Worm (Caenorhabditis elegans) whole organism, mixed stage, embryonic: ENCODE measurements around the gene oac-29.
A peak's percentile ranks its signal among the peaks of the same experiment; 100 is the strongest.

Experiments used
- bed-3 ChIP-seq: fragments of 200-800 bp; sonication (Bioruptor generic); optimal IDR thresholded peaks from 3 replicates; lab custom pipeline; 2018; ENCODE audit warnings: mild to moderate bottlenecking, missing genetic modification characterization, moderate library complexity, missing compliant biosample characterization
- blmp-1 ChIP-seq: fragments of 150-350 bp; optimal IDR thresholded peaks from 2 replicates; lab custom pipeline; 2014; ENCODE audit warnings: missing biosample characterization, missing genetic modification characterization
- ceh-83 ChIP-seq: fragments of 200-800 bp; sonication (Bioruptor generic); optimal IDR thresholded peaks from 2 replicates; lab custom pipeline; 2018; ENCODE audit warnings: mild to moderate bottlenecking, missing genetic modification characterization, missing compliant biosample characterization
- ces-1 ChIP-seq: fragments of 150-350 bp; optimal IDR thresholded peaks from 2 replicates; lab custom pipeline; 2014; ENCODE audit warnings: missing biosample characterization, missing genetic modification reagents, missing genetic modification characterization
- cnd-1 ChIP-seq: fragments of 200-800 bp; sonication (Bioruptor generic); optimal IDR thresholded peaks from 2 replicates; lab custom pipeline; 2018; ENCODE audit warnings: mild to moderate bottlenecking, missing genetic modification characterization, missing compliant biosample characterization
- drap-1 ChIP-seq: fragments of 200-800 bp; sonication (Bioruptor generic); optimal IDR thresholded peaks from 3 replicates; lab custom pipeline; 2018; ENCODE audit warnings: mild to moderate bottlenecking, missing genetic modification characterization, missing compliant biosample characterization
- elt-1 ChIP-seq: sonication (generic microtip); optimal IDR thresholded peaks from 2 replicates; lab custom pipeline; 2017; ENCODE audit warnings: missing genetic modification characterization, mild to moderate bottlenecking, missing compliant biosample characterization, antibody characterized with exemption, moderate library complexity, borderline replicate concordance; ENCODE audit not compliant: insufficient read depth
- elt-3 ChIP-seq: fragments of 150-350 bp; optimal IDR thresholded peaks from 2 replicates; lab custom pipeline; 2014; ENCODE audit warnings: missing biosample characterization, missing genetic modification characterization
- flh-1 ChIP-seq: fragments of 200-800 bp; sonication (Bioruptor generic); optimal IDR thresholded peaks from 2 replicates; lab custom pipeline; 2018; ENCODE audit warnings: mild to moderate bottlenecking, missing genetic modification characterization, moderate library complexity, missing compliant biosample characterization
- ham-2 ChIP-seq: fragments of 200-800 bp; sonication (Bioruptor generic); optimal IDR thresholded peaks from 2 replicates; lab custom pipeline; 2018; ENCODE audit warnings: mild to moderate bottlenecking, missing genetic modification characterization, missing compliant biosample characterization
- lin-13 ChIP-seq: fragments of 150-350 bp; optimal IDR thresholded peaks from 2 replicates; lab custom pipeline; 2014; ENCODE audit warnings: missing biosample characterization, missing genetic modification characterization
- lin-32 ChIP-seq: fragments of 200-800 bp; sonication (Bioruptor generic); optimal IDR thresholded peaks from 2 replicates; lab custom pipeline; 2018; ENCODE audit warnings: mild to moderate bottlenecking, missing genetic modification characterization, missing compliant biosample characterization
- lsy-2 ChIP-seq: fragments of 150-350 bp; optimal IDR thresholded peaks from 2 replicates; lab custom pipeline; 2014; ENCODE audit warnings: missing biosample characterization, missing genetic modification characterization
- mab-5 ChIP-seq: fragments of 150-350 bp; optimal IDR thresholded peaks from 2 replicates; lab custom pipeline; 2014; ENCODE audit warnings: missing biosample characterization, missing genetic modification characterization
- mls-2 ChIP-seq: sonication (generic microtip); optimal IDR thresholded peaks from 2 replicates; lab custom pipeline; 2016; ENCODE audit warnings: mild to moderate bottlenecking, missing genetic modification characterization, moderate library complexity, missing compliant biosample characterization
- nhr-12 ChIP-seq: fragments of 150-350 bp; optimal IDR thresholded peaks from 2 replicates; lab custom pipeline; 2014; ENCODE audit warnings: missing biosample characterization, missing genetic modification characterization
- nhr-2 ChIP-seq: fragments of 150-350 bp; optimal IDR thresholded peaks from 2 replicates; lab custom pipeline; 2014; ENCODE audit warnings: missing biosample characterization, missing genetic modification characterization
- nhr-237 ChIP-seq: fragments of 150-350 bp; optimal IDR thresholded peaks from 2 replicates; lab custom pipeline; 2014; ENCODE audit warnings: missing biosample characterization, missing genetic modification characterization
- nhr-28 ChIP-seq: fragments of 150-350 bp; optimal IDR thresholded peaks from 2 replicates; lab custom pipeline; 2014; ENCODE audit warnings: missing biosample characterization, missing genetic modification characterization
- nhr-76 ChIP-seq: sonication (generic microtip); optimal IDR thresholded peaks from 2 replicates; lab custom pipeline; 2017; ENCODE audit warnings: missing biosample characterization, missing genetic modification characterization
- pha-4 ChIP-seq: fragments of 150-350 bp; optimal IDR thresholded peaks from 2 replicates; lab custom pipeline; 2018; ENCODE audit warnings: missing biosample characterization, missing genetic modification reagents, missing genetic modification characterization
- sem-2 ChIP-seq: fragments of 200-800 bp; sonication (Bioruptor generic); optimal IDR thresholded peaks from 2 replicates; lab custom pipeline; 2018; ENCODE audit warnings: mild to moderate bottlenecking, missing genetic modification characterization, missing compliant biosample characterization
- snpc-4 ChIP-seq: fragments of 150-350 bp; optimal IDR thresholded peaks from 2 replicates; lab custom pipeline; 2014; ENCODE audit warnings: missing biosample characterization, missing genetic modification characterization
- sptf-1 ChIP-seq: sonication (generic microtip); optimal IDR thresholded peaks from 2 replicates; lab custom pipeline; 2017; ENCODE audit warnings: mild to moderate bottlenecking, missing genetic modification characterization, moderate library complexity, missing compliant biosample characterization
- tbx-8 ChIP-seq: fragments of 200-800 bp; sonication (Bioruptor generic); optimal IDR thresholded peaks from 2 replicates; lab custom pipeline; 2018; ENCODE audit warnings: mild to moderate bottlenecking, missing genetic modification characterization, moderate library complexity, missing compliant biosample characterization
- unc-120 ChIP-seq: sonication (generic microtip); optimal IDR thresholded peaks from 2 replicates; lab custom pipeline; 2017; ENCODE audit warnings: missing genetic modification characterization, missing compliant biosample characterization; ENCODE audit not compliant: poor library complexity, severe bottlenecking
- unc-39 ChIP-seq: fragments of 150-350 bp; optimal IDR thresholded peaks from 2 replicates; lab custom pipeline; 2014; ENCODE audit warnings: missing biosample characterization, missing genetic modification characterization
- unc-62 ChIP-seq: fragments of 150-350 bp; optimal IDR thresholded peaks from 2 replicates; lab custom pipeline; 2014; ENCODE audit warnings: missing biosample characterization, missing genetic modification reagents, missing genetic modification characterization
- zip-8 ChIP-seq: fragments of 150-350 bp; optimal IDR thresholded peaks from 2 replicates; lab custom pipeline; 2014; ENCODE audit warnings: missing biosample characterization, missing genetic modification characterization

Gene oac-29

DNA sequence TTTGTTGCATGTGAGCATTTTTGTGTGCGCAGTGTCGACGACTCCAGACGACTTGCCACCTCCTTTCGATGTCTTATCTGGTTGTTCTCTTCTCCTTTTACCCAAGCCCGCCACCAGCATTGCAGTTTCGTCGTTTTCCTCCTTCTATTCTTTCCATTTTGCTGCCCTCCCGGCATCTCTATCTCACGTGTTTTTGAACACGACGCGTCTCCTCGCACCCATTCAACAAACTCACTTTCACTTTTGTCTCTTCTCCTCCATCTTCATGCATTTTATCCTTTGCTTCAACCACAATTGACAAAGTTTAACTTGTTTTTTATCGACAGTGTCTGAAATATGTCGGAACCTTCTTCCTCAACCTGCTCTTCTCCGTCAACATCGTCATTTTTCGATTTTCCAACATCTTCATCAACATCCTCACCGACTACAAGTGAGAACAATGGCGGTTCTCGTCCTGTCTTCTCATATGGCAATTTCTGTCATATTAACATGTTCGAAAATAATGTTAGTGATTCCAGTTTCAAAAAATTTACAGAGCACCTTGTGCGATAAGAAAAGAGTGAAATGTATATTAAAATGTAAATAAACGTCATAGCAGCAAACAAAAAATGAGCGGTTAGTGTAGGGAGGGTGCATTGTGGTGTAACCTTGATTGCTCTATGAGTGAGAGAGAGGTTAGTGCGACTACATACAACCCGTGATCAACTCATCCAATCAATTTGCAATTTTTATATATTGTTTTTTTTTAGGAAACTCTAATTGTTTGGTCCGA lies 24.7 kb downstream of the oac-29 start, which contains the start of gene fip-4:
fip-4 (minus strand) TSS at position 636 of the 772 bp plus-strand sequence.
- TF ChIP-seq unc-120 (tag; lab: Kevin White, UChicago), result no peak
- no peak for TF ChIP-seq ceh-83
- TF ChIP-seq pha-4 (tag; lab: Kevin White, UChicago), result no peak
- TF ChIP-seq lsy-2, result no peak
- TF ChIP-seq nhr-76 (tag; lab: Kevin White, UChicago), result no peak
- no peak for TF ChIP-seq snpc-4 (tag; lab: Kevin White, UChicago)
- TF ChIP-seq ham-2 (GFP tag; lab: Kevin White, UChicago), result no peak
- no peak for TF ChIP-seq nhr-237 (tag; lab: Kevin White, UChicago)
- TF ChIP-seq cnd-1 (tag; lab: Kevin White, UChicago), result no peak
- TF ChIP-seq elt-1 (tag; lab: Kevin White, UChicago), result no peak
- TF ChIP-seq unc-39, result no peak
- no peak for TF ChIP-seq lin-32 (GFP tag; lab: Kevin White, UChicago)
- TF ChIP-seq blmp-1 (tag; lab: Kevin White, UChicago), result no peak
- TF ChIP-seq drap-1 (GFP tag; lab: Kevin White, UChicago), result no peak
- no peak for TF ChIP-seq lin-13
- no peak for TF ChIP-seq unc-62 (GFP tag; lab: Kevin White, UChicago)
- TF ChIP-seq sptf-1 (tag; lab: Kevin White, UChicago), result no peak

- TF ChIP-seq ces-1 (GFP tag; lab: Kevin White, UChicago), result no peak
- TF ChIP-seq ham-2 (GFP tag; lab: Kevin White, UChicago), result peak; percentile 48
These were observed 25.5 kb downstream of the oac-29 start for ce11 chrV:8609776-8610529.

DNA sequence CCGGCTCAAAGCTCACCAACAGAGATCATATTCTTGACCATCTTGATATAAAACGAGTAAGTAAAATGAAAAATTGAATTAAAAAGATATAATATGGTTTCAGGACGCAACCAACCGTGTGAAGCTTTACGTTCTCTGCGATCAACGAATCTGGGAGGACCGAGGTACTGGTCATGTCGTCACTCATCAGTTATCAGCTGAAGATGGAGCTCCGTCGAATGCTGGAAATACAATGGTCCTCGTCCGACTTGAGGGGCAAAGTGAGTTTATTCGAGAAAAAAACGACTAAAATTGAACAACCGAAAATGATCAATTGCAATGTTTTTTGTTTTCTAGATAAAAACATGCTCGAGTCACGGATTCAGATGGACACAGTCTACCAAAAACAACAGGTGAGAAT lies 27.0 kb downstream of the oac-29 start:
- no peak for TF ChIP-seq nhr-2 (tag; lab: Kevin White, UChicago)
- no peak for TF ChIP-seq unc-62 (GFP tag; lab: Kevin White, UChicago)
- TF ChIP-seq bed-3 (GFP tag; lab: Kevin White, UChicago), result no peak
- TF ChIP-seq pha-4 (tag; lab: Kevin White, UChicago), result no peak
- TF ChIP-seq nhr-12 (tag; lab: Kevin White, UChicago), result no peak
- no peak for TF ChIP-seq nhr-28 (tag; lab: Kevin White, UChicago)
- no peak for TF ChIP-seq mls-2 (tag; lab: Kevin White, UChicago)
- no peak for TF ChIP-seq cnd-1 (tag; lab: Kevin White, UChicago)
- no peak for TF ChIP-seq zip-8
- no peak for TF ChIP-seq snpc-4 (tag; lab: Kevin White, UChicago)
- TF ChIP-seq mab-5 (tag; lab: Kevin White, UChicago), result no peak
- TF ChIP-seq elt-1 (tag; lab: Kevin White, UChicago), result no peak
- no peak for TF ChIP-seq ham-2 (GFP tag; lab: Kevin White, UChicago)
- no peak for TF ChIP-seq ceh-83
- TF ChIP-seq sptf-1 (tag; lab: Kevin White, UChicago), result no peak
- no peak for TF ChIP-seq elt-3 (tag; lab: Kevin White, UChicago)
- TF ChIP-seq, all 35 proteins: peak for 0

ce11 chrV:8607353-8607850 lies 28.1 kb downstream of the oac-29 start, which contains the start of gene smk-1:
TSS of gene smk-1 (plus strand) at chrV:8607800.
- no peak for TF ChIP-seq flh-1 (GFP tag; lab: Kevin White, UChicago)
- TF ChIP-seq elt-1 (tag; lab: Kevin White, UChicago), result no peak
- TF ChIP-seq cnd-1 (tag; lab: Kevin White, UChicago), result no peak
- no peak for TF ChIP-seq sem-2 (GFP tag; lab: Kevin White, UChicago)
- no peak for TF ChIP-seq tbx-8 (GFP tag; lab: Kevin White, UChicago)
- TF ChIP-seq, all 35 proteins: peak for 0
